Worm (Caenorhabditis elegans) whole organism, young adult: ENCODE data around the gene ears-2.
A peak's percentile ranks its signal among the peaks of the same experiment; 100 is the strongest.

Source experiments
- F52B5.7 ChIP-seq: sonication (generic microtip); optimal IDR thresholded peaks from 2 replicates; lab custom pipeline; 2016; ENCODE audit warnings: mild to moderate bottlenecking, missing genetic modification characterization, missing compliant biosample characterization
- F57A8.1 ChIP-seq: fragments of 200-800 bp; sonication (Bioruptor generic); optimal IDR thresholded peaks from 2 replicates; lab custom pipeline; 2018; ENCODE audit warnings: mild to moderate bottlenecking, missing genetic modification characterization, moderate library complexity, missing compliant biosample characterization
- F57C9.4 ChIP-seq: sonication (generic microtip); optimal IDR thresholded peaks from 2 replicates; lab custom pipeline; 2017; ENCODE audit warnings: mild to moderate bottlenecking, missing genetic modification characterization, missing compliant biosample characterization
- ama-1 ChIP-seq, 3 experiments: fragments of 150-350 bp in 1 of 3; sonication (generic microtip) in 2 of 3; optimal IDR thresholded peaks; 2 replicates each; lab custom pipeline; 2014 to 2018; ENCODE audit warnings: missing biosample characterization in 2 of 3, missing genetic modification characterization in 2 of 3, missing genetic modification reagents in 2 of 3
- attf-6 ChIP-seq: fragments of 200-800 bp; sonication (Bioruptor generic); IDR thresholded peaks from 2 replicates; pipeline ENCODE4 v1.3.6; 2022; ENCODE audit warnings: missing genetic modification reagents, missing genetic modification characterization, missing compliant biosample characterization
- ceh-79 ChIP-seq: sonication (generic microtip); optimal IDR thresholded peaks from 2 replicates; lab custom pipeline; 2017; ENCODE audit warnings: mild to moderate bottlenecking, missing genetic modification characterization, missing compliant biosample characterization
- dpl-1 ChIP-seq: fragments of 150-350 bp; optimal IDR thresholded peaks from 2 replicates; lab custom pipeline; 2014; ENCODE audit warnings: missing biosample characterization, missing genetic modification reagents, missing genetic modification characterization
- ets-4 ChIP-seq: fragments of 200-800 bp; sonication (Bioruptor generic); optimal IDR thresholded peaks from 2 replicates; lab custom pipeline; 2018; ENCODE audit warnings: mild to moderate bottlenecking, missing genetic modification characterization, missing compliant biosample characterization
- nhr-80 ChIP-seq: sonication (generic microtip); optimal IDR thresholded peaks from 2 replicates; lab custom pipeline; 2016; ENCODE audit warnings: missing genetic modification characterization, missing compliant biosample characterization
- somi-1 ChIP-seq: fragments of 200-800 bp; sonication (Bioruptor generic); optimal IDR thresholded peaks from 2 replicates; lab custom pipeline; 2018; ENCODE audit warnings: mild to moderate bottlenecking, missing genetic modification characterization, missing compliant biosample characterization
- ztf-18 ChIP-seq: sonication (generic microtip); optimal IDR thresholded peaks from 2 replicates; lab custom pipeline; 2016; ENCODE audit warnings: missing genotype, mild to moderate bottlenecking, missing genetic modification characterization, missing compliant biosample characterization

DNA sequence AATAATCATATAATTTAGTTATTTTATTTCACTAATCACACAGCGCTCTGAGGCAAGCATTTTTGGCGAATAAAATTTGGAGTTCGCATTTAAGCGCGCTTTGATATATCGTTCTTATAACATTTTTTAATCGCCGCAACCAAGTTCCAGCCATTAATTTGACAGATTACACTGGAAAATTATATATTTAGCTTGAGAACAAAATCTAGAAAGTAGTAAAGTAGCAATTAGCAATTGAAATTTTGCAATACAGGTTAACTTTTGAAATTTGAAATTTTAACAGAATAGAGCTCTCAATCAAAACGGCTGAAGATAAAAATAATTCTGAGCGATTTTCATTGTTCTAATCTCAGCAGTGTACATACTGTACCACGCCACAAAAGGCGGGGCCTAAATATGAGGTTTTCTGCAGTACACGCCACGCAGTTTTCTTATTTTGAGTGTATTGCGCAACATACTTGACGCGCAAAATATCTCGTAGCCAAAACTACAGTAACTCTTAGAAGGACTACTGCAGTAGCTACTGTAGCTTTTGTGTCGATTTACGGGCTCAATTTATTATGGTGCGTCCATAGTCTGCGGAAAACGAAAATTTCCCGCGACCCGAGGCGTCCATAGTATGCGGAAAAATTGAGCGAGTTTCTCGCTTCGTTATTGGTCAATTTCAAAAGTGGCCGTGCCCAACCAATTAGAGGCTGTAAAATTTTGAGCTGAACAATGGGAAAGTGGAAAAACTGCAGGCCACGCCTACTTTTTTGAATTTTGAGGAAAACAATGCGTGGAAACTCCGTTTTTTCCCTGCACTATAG, 37.0 kb upstream of the ears-2 start:
- TF ChIP-seq attf-6 (GFP tag; lab: Robert Waterston, UW) = 0 out of 2 replicates have a peak, but pooled peaks have one; percentile 53
- no peak for TF ChIP-seq ceh-79 (tag; lab: Kevin White, UChicago)
- TF ChIP-seq F57A8.1 = no peak
- peak; percentile 16 for TF ChIP-seq F57C9.4
- TF ChIP-seq ztf-18 = no peak
- TF ChIP-seq ets-4 (GFP tag; lab: Kevin White, UChicago) = no peak
- no peak for TF ChIP-seq nhr-80 (tag; lab: Kevin White, UChicago)
- TF ChIP-seq dpl-1 (GFP tag; lab: Kevin White, UChicago) = no peak
- TF ChIP-seq F52B5.7 (tag; lab: Kevin White, UChicago) = no peak
- TF ChIP-seq somi-1 (GFP tag; lab: Kevin White, UChicago) = no peak
- TF ChIP-seq ama-1 (optimal IDR thresholded peaks at IDR 0.05; lab: Kevin White, UChicago) = no peak
- TF ChIP-seq ama-1 (GFP tag; optimal IDR thresholded peaks at IDR 0.05; lab: Kevin White, UChicago) = peak; percentile 34 to 83
